Worm (Caenorhabditis elegans): Measurements from ENCODE around the gene vps-11.

ce11 chrII:10784248-10784647 is 9.0 kb downstream of the vps-11 start:
- TF ChIP-seq klf-2 (GFP tag; conservative IDR thresholded peaks at IDR 0.05) (no peak), med-1 (GFP tag; optimal IDR thresholded peaks at IDR 0.05; ENCODE audit: insufficient read depth) (no peak), flt-1 (GFP tag; IDR thresholded peaks at IDR 0.05) (0 out of 2 replicates have a peak, but pooled peaks have one; percentile 19)
